Worm (Caenorhabditis elegans) whole organism, L4 larva: ENCODE data around the gene ZK897.10.

Experiments used
- ama-1 ChIP-seq: fragments of 150-350 bp; optimal IDR thresholded peaks from 2 replicates; lab custom pipeline; 2014; ENCODE audit warnings: inconsistent platforms, mixed read lengths
- fkh-10 ChIP-seq: fragments of 150-350 bp; optimal IDR thresholded peaks from 2 replicates; lab custom pipeline; 2014; ENCODE audit warnings: missing biosample characterization, missing genetic modification reagents, missing genetic modification characterization
- fos-1 ChIP-seq: fragments of 150-350 bp; optimal IDR thresholded peaks from 2 replicates; lab custom pipeline; 2014; ENCODE audit warnings: missing biosample characterization, missing genetic modification characterization
- lin-15B ChIP-seq: fragments of 150-350 bp; sonication (generic microtip); optimal IDR thresholded peaks from 3 replicates; lab custom pipeline; 2014; ENCODE audit warnings: missing biosample characterization, missing genetic modification characterization
- pha-4 ChIP-seq, 2 experiments: fragments of 150-350 bp in 1 of 2; fragments of 200-800 bp in 1 of 2; sonication (Bioruptor generic) in 1 of 2; IDR thresholded peaks in 1 of 2; optimal IDR thresholded peaks in 1 of 2; 2 replicates each; pipeline versions ENCODE4 v1.3.6 to Lab custom; 2014 to 2022; ENCODE audit warnings: missing genetic modification characterization in 2 of 2, missing genetic modification reagents in 2 of 2, missing biosample characterization in 1 of 2, missing compliant biosample characterization in 1 of 2
- zag-1 ChIP-seq: fragments of 150-350 bp; optimal IDR thresholded peaks from 2 replicates; lab custom pipeline; 2014; ENCODE audit warnings: missing biosample characterization, missing genetic modification characterization
- zfp-2 ChIP-seq: sonication (generic microtip); optimal IDR thresholded peaks from 2 replicates; lab custom pipeline; 2016; ENCODE audit warnings: mild to moderate bottlenecking, missing genetic modification characterization, missing compliant biosample characterization
- ztf-11 ChIP-seq: fragments of 150-350 bp; optimal IDR thresholded peaks from 2 replicates; lab custom pipeline; 2014; ENCODE audit warnings: missing biosample characterization, missing genetic modification characterization

ce11 chrIV:12783165-12783564 lies 18.0 kb downstream of the ZK897.10 start:
- TF ChIP-seq lin-15B (tag; lab: Kevin White, UChicago) (no peak), zag-1 (no peak), ama-1 (no peak), ztf-11 (tag; lab: Kevin White, UChicago) (no peak), zfp-2 (no peak), fkh-10 (GFP tag; lab: Kevin White, UChicago) (no peak), pha-4 (GFP tag; IDR thresholded peaks at IDR 0.05; lab: Robert Waterston, UW) (no peak), pha-4 (tag; optimal IDR thresholded peaks at IDR 0.05; lab: Kevin White, UChicago) (no peak), fos-1 (tag; lab: Kevin White, UChicago) (no peak)
